Fruit fly (Drosophila melanogaster): ENCODE data around the gene snz.

dm6 chrX:7960988-7961387 is 49.1 kb downstream of the snz start:
- TF ChIP-seq spab (GFP tag; optimal IDR thresholded peaks at IDR 0.05) (no peak), Hr4 (GFP tag; optimal IDR thresholded peaks at IDR 0.05) (no peak), CG3032 (tag; optimal IDR thresholded peaks at IDR 0.05) (no peak), Hr39 (GFP tag; optimal IDR thresholded peaks at IDR 0.05) (no peak), CG32006 (GFP tag; optimal IDR thresholded peaks at IDR 0.05) (no peak), CG6854 (GFP tag; optimal IDR thresholded peaks at IDR 0.05) (no peak), CG3919 (GFP tag; optimal IDR thresholded peaks at IDR 0.05) (no peak), CG31627 (GFP tag; optimal IDR thresholded peaks at IDR 0.05) (no peak), CG9139 (GFP tag; optimal IDR thresholded peaks at IDR 0.05) (no peak)

All from whole organism, prepupa.